Comparison of ENCODE assay signal across 6 worm cellular contexts in the genomic region with DNA sequence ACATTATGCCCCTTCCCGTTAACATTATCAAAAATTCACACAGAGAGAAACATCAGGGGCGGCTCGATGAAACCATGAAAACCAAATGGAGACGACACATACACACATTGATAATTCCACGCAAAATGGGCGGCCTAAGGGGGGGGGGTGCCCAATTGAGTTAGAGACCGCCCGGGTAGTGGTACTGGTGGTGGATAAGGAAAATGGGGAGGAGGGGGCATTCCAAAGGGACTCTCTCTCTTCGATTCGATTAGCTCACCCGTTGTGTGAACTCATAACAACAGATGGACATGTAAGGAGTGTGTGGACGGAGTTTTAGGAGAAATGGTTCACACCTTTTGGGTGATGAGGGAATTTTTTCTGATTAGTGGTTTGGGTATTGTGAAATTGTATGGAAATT.
TF ChIP-seq lines count a peak whose summit lies in the region.

No protein-coding gene starts in this region.

TF ChIP-seq in whole organism, L1 larva, 84 proteins besides CTCF, POLR2A, EP300 and RAD21:
- TF ChIP-seq egl-27 (tag; optimal IDR thresholded peaks at IDR 0.05; lab: Kevin White, UChicago): no peak
- no peak for TF ChIP-seq unc-98 (GFP tag; IDR thresholded peaks at IDR 0.05; lab: Robert Waterston, UW)
- no peak for TF ChIP-seq ama-1 (optimal IDR thresholded peaks at IDR 0.05; lab: Kevin White, UChicago)
- TF ChIP-seq unc-86 (tag; optimal IDR thresholded peaks at IDR 0.05; lab: Kevin White, UChicago): no peak
- no peak for TF ChIP-seq aha-1 (tag; optimal IDR thresholded peaks at IDR 0.05; lab: Kevin White, UChicago)
- no peak for TF ChIP-seq sox-4 (tag; optimal IDR thresholded peaks at IDR 0.05; lab: Kevin White, UChicago)
- TF ChIP-seq blmp-1 (tag; optimal IDR thresholded peaks at IDR 0.05; lab: Kevin White, UChicago): no peak
- peak; percentile 24 for TF ChIP-seq ces-1 (GFP tag; optimal IDR thresholded peaks at IDR 0.05; lab: Kevin White, UChicago)
- no peak for TF ChIP-seq tbx-2 (tag; optimal IDR thresholded peaks at IDR 0.05; lab: Kevin White, UChicago)
- TF ChIP-seq unc-30 (tag; optimal IDR thresholded peaks at IDR 0.05; lab: Kevin White, UChicago): no peak
- TF ChIP-seq efl-1 (optimal IDR thresholded peaks at IDR 0.05; lab: Kevin White, UChicago): no peak
- no peak for TF ChIP-seq efl-1 (GFP tag; optimal IDR thresholded peaks at IDR 0.05 in 1 of 2; lab: Kevin White, UChicago)
- peak; percentile 61 for TF ChIP-seq lin-14 (GFP tag; optimal IDR thresholded peaks at IDR 0.05; lab: Kevin White, UChicago)

TF ChIP-seq in whole organism, L4 larva, 104 proteins besides CTCF, POLR2A, EP300 and RAD21:
- TF ChIP-seq hlh-11 (tag; optimal IDR thresholded peaks at IDR 0.05; lab: Kevin White, UChicago): no peak
- no peak for TF ChIP-seq lim-7 (GFP tag; IDR thresholded peaks at IDR 0.05; lab: Robert Waterston, UW)
- no peak for TF ChIP-seq fos-1 (tag; optimal IDR thresholded peaks at IDR 0.05; lab: Kevin White, UChicago)
- peak; percentile 70 for TF ChIP-seq aha-1 (tag; lab: Kevin White, UChicago)
- TF ChIP-seq nhr-111 (GFP tag; optimal IDR thresholded peaks at IDR 0.05; lab: Kevin White, UChicago): no peak

TF ChIP-seq in whole organism, early embryonic, 17 proteins besides CTCF, POLR2A, EP300 and RAD21:
- TF ChIP-seq tra-4 (tag; optimal IDR thresholded peaks at IDR 0.05; lab: Kevin White, UChicago) (no peak), hmg-4 (GFP tag; optimal IDR thresholded peaks at IDR 0.05; lab: Kevin White, UChicago) (peak; percentile 26)
TF ChIP-seq in whole organism, early embryonic: peak in this region for 1.

TF ChIP-seq in whole organism, late embryonic, 69 proteins besides CTCF, POLR2A, EP300 and RAD21:
- TF ChIP-seq ceh-31 (tag; optimal IDR thresholded peaks at IDR 0.05; lab: Kevin White, UChicago): peak; percentile 23
- no peak for TF ChIP-seq ttx-3 (tag; optimal IDR thresholded peaks at IDR 0.05; lab: Kevin White, UChicago)
- no peak for TF ChIP-seq unc-3 (GFP tag; conservative IDR thresholded peaks at IDR 0.05; lab: Robert Waterston, UW)
- no peak for TF ChIP-seq unc-3 (tag; optimal IDR thresholded peaks at IDR 0.05; lab: Kevin White, UChicago)
- TF ChIP-seq zip-5 (tag; optimal IDR thresholded peaks at IDR 0.05; lab: Kevin White, UChicago): no peak
- no peak for TF ChIP-seq eyg-1 (tag; optimal IDR thresholded peaks at IDR 0.05; lab: Kevin White, UChicago)
- no peak for TF ChIP-seq K09A11.1 (tag; optimal IDR thresholded peaks at IDR 0.05; lab: Kevin White, UChicago; ENCODE audit: insufficient read depth)
- TF ChIP-seq ceh-34 (tag; optimal IDR thresholded peaks at IDR 0.05; lab: Kevin White, UChicago): no peak
- no peak for TF ChIP-seq odd-2 (tag; optimal IDR thresholded peaks at IDR 0.05; lab: Kevin White, UChicago)
- TF ChIP-seq hlh-8 (tag; optimal IDR thresholded peaks at IDR 0.05; lab: Kevin White, UChicago): no peak
- peak; percentile 96 for TF ChIP-seq unc-42 (tag; optimal IDR thresholded peaks at IDR 0.05; lab: Kevin White, UChicago)
- TF ChIP-seq rnt-1 (tag; optimal IDR thresholded peaks at IDR 0.05; lab: Kevin White, UChicago): no peak
- TF ChIP-seq pha-4 (tag; optimal IDR thresholded peaks at IDR 0.05; lab: Kevin White, UChicago): no peak
- no peak for TF ChIP-seq madf-2 (tag; optimal IDR thresholded peaks at IDR 0.05; lab: Kevin White, UChicago)
- TF ChIP-seq ceh-48 (tag; optimal IDR thresholded peaks at IDR 0.05; lab: Kevin White, UChicago): no peak
- TF ChIP-seq ceh-6 (GFP tag; optimal IDR thresholded peaks at IDR 0.05; lab: Kevin White, UChicago): no peak
- no peak for TF ChIP-seq F13H6.1 (tag; optimal IDR thresholded peaks at IDR 0.05; lab: Kevin White, UChicago)

TF ChIP-seq in whole organism, mixed stage, embryonic, 35 proteins besides CTCF, POLR2A, EP300 and RAD21:
- TF ChIP-seq ces-1 (GFP tag; optimal IDR thresholded peaks at IDR 0.05; lab: Kevin White, UChicago) (peak; percentile 97), ham-2 (GFP tag; optimal IDR thresholded peaks at IDR 0.05; lab: Kevin White, UChicago) (no peak)

TF ChIP-seq in whole organism, young adult, 124 proteins besides CTCF, POLR2A, EP300 and RAD21:
- TF ChIP-seq gei-17 (GFP tag; optimal IDR thresholded peaks at IDR 0.05; lab: Kevin White, UChicago) (no peak), dox-1 (GFP tag; IDR thresholded peaks at IDR 0.05; lab: Robert Waterston, UW) (no peak), T26A5.8 (tag; optimal IDR thresholded peaks at IDR 0.05; lab: Kevin White, UChicago) (no peak), attf-3 (GFP tag; conservative IDR thresholded peaks at IDR 0.05; lab: Robert Waterston, UW) (no peak), madf-3 (GFP tag; IDR thresholded peaks at IDR 0.05; lab: Robert Waterston, UW) (0 out of 2 replicates have a peak, but pooled peaks have one; percentile 42), dpff-1 (tag; optimal IDR thresholded peaks at IDR 0.05; lab: Kevin White, UChicago) (no peak), lin-40 (tag; optimal IDR thresholded peaks at IDR 0.05; lab: Kevin White, UChicago) (no peak), hrde-1 (tag; optimal IDR thresholded peaks at IDR 0.05; lab: Kevin White, UChicago; ENCODE audit: borderline replicate concordance) (no peak)
